Fruit fly (Drosophila melanogaster) whole organism, embryonic: Measurements from ENCODE around the gene CG10132.

Experiments used
- Atf6 ChIP-seq: fragments of 200-800 bp; sonication (Bioruptor generic); IDR thresholded peaks from 2 replicates; pipeline ENCODE4 v1.3.6; 2022; ENCODE audit warnings: missing biosample characterization, missing genetic modification characterization
- Awh ChIP-seq: fragments of 200-800 bp; sonication (Bioruptor generic); IDR thresholded peaks from 2 replicates; pipeline ENCODE4, ENCODE4 v1.3.6; 2022; ENCODE audit warnings: missing biosample characterization, missing genetic modification characterization
- Bgb ChIP-seq: fragments of 200-800 bp; sonication (Bioruptor generic); IDR thresholded peaks from 2 replicates; pipeline ENCODE4 v1.3.6; 2022; ENCODE audit warnings: missing biosample characterization, missing genetic modification characterization; ENCODE audit not compliant: partially characterized antibody
- CG10979 ChIP-seq: fragments of 200-800 bp; sonication (Bioruptor generic); optimal IDR thresholded peaks from 2 replicates; lab custom pipeline; 2018; ENCODE audit warnings: missing biosample characterization, mild to moderate bottlenecking, missing genetic modification characterization, moderate library complexity
- CG12299 ChIP-seq: fragments of 200-800 bp; sonication (Bioruptor generic); optimal IDR thresholded peaks from 2 replicates; lab custom pipeline; 2018; ENCODE audit warnings: missing biosample characterization, mild to moderate bottlenecking, missing genetic modification characterization
- CG15011 ChIP-seq: fragments of 200-800 bp; sonication (Bioruptor generic); optimal IDR thresholded peaks from 3 replicates; lab custom pipeline; 2018; ENCODE audit warnings: missing biosample characterization, mild to moderate bottlenecking, missing genetic modification characterization
- CG15601 ChIP-seq: fragments of 200-800 bp; sonication (Bioruptor generic); optimal IDR thresholded peaks from 3 replicates; lab custom pipeline; 2019; ENCODE audit warnings: missing biosample characterization, mild to moderate bottlenecking, missing genetic modification characterization, moderate library complexity
- CG17328 ChIP-seq: fragments of 200-800 bp; sonication (Bioruptor generic); IDR thresholded peaks from 2 replicates; pipeline ENCODE4 v1.3.6; 2022; ENCODE audit warnings: missing biosample characterization, missing genetic modification characterization
- CG17912 ChIP-seq: fragments of 200-800 bp; sonication (Bioruptor generic); optimal IDR thresholded peaks from 2 replicates; lab custom pipeline; 2018; ENCODE audit warnings: missing biosample characterization, mild to moderate bottlenecking, missing genetic modification characterization
- CG2116 ChIP-seq: fragments of 200-800 bp; sonication (Bioruptor generic); optimal IDR thresholded peaks from 3 replicates; lab custom pipeline; 2018; ENCODE audit warnings: missing biosample characterization, mild to moderate bottlenecking, missing genetic modification characterization
- CG30403 ChIP-seq: fragments of 200-800 bp; sonication (Bioruptor generic); optimal IDR thresholded peaks from 3 replicates; lab custom pipeline; 2016; ENCODE audit warnings: missing biosample characterization, missing genetic modification characterization
- CG34376 ChIP-seq: fragments of 200-800 bp; sonication (Bioruptor generic); optimal IDR thresholded peaks from 2 replicates; lab custom pipeline; 2018; ENCODE audit warnings: missing biosample characterization, mild to moderate bottlenecking, missing genetic modification characterization
- CG3995 ChIP-seq: fragments of 200-800 bp; sonication (Bioruptor generic); optimal IDR thresholded peaks from 3 replicates; lab custom pipeline; 2016; ENCODE audit warnings: missing biosample characterization, missing genetic modification characterization
- CG4328 ChIP-seq: fragments of 200-800 bp; sonication (Bioruptor generic); optimal IDR thresholded peaks from 3 replicates; lab custom pipeline; 2017; ENCODE audit warnings: missing biosample characterization, missing genetic modification reagents, missing genetic modification characterization
- CG6654 ChIP-seq: fragments of 200-800 bp; sonication (Bioruptor generic); optimal IDR thresholded peaks from 2 replicates; lab custom pipeline; 2017; ENCODE audit warnings: missing biosample characterization, mild to moderate bottlenecking, missing genetic modification characterization
- CG9932 ChIP-seq: fragments of 200-800 bp; sonication (Bioruptor generic); IDR thresholded peaks from 2 replicates; pipeline ENCODE4 v1.3.6; 2022; ENCODE audit warnings: missing biosample characterization, missing genetic modification characterization
- CHES-1-like ChIP-seq: fragments of 200-800 bp; sonication (Bioruptor generic); optimal IDR thresholded peaks from 2 replicates; lab custom pipeline; 2016; ENCODE audit warnings: missing biosample characterization, missing genetic modification characterization
- Dref ChIP-seq: fragments of 200-800 bp; sonication (Bioruptor generic); IDR thresholded peaks from 2 replicates; pipeline ENCODE4 v1.3.6; 2022; ENCODE audit warnings: missing biosample characterization, missing genetic modification characterization
- Fer3 ChIP-seq: fragments of 200-800 bp; sonication (Bioruptor generic); optimal IDR thresholded peaks from 2 replicates; lab custom pipeline; 2018; ENCODE audit warnings: missing biosample characterization, mild to moderate bottlenecking, missing genetic modification characterization, moderate library complexity
- Hey ChIP-seq: fragments of 200-800 bp; sonication (Bioruptor generic); optimal IDR thresholded peaks from 3 replicates; lab custom pipeline; 2018; ENCODE audit warnings: missing biosample characterization, mild to moderate bottlenecking, missing genetic modification characterization
- Hr51 ChIP-seq, 2 experiments: fragments of 200-800 bp; sonication (Bioruptor generic); optimal IDR thresholded peaks; 2 replicates in 1 of 2; 3 replicates in 1 of 2; lab custom pipeline; 2016 to 2018; ENCODE audit warnings: missing biosample characterization in 2 of 2, missing genetic modification characterization in 2 of 2, mild to moderate bottlenecking in 1 of 2, moderate library complexity in 1 of 2
- Jarid2 ChIP-seq: fragments of 200-800 bp; sonication (Bioruptor generic); optimal IDR thresholded peaks from 3 replicates; lab custom pipeline; 2017; ENCODE audit warnings: mild to moderate bottlenecking, missing biosample characterization, missing genetic modification reagents, missing genetic modification characterization
- Kr ChIP-seq: fragments of 200-800 bp; sonication (Bioruptor generic); optimal IDR thresholded peaks from 2 replicates; lab custom pipeline; 2017; ENCODE audit warnings: missing biosample characterization, mild to moderate bottlenecking, missing genetic modification characterization
- Meics ChIP-seq: fragments of 200-800 bp; sonication (Bioruptor generic); optimal IDR thresholded peaks from 2 replicates; lab custom pipeline; 2017; ENCODE audit warnings: missing biosample characterization, mild to moderate bottlenecking, missing genetic modification characterization
- Mes4 ChIP-seq: fragments of 200-800 bp; sonication (Bioruptor generic); optimal IDR thresholded peaks from 2 replicates; lab custom pipeline; 2016; ENCODE audit warnings: missing biosample characterization, missing genetic modification characterization
- al ChIP-seq: fragments of 200-800 bp; sonication (Bioruptor generic); IDR thresholded peaks from 2 replicates; pipeline ENCODE4 v1.3.6; 2022; ENCODE audit warnings: missing biosample characterization, missing genetic modification characterization
- cwo ChIP-seq: fragments of 200-800 bp; sonication (Bioruptor generic); optimal IDR thresholded peaks from 3 replicates; lab custom pipeline; 2017; ENCODE audit warnings: missing biosample characterization, missing genetic modification characterization, mild to moderate bottlenecking, moderate library complexity, missing genetic modification reagents
- dan ChIP-seq: fragments of 200-800 bp; sonication (Bioruptor generic); IDR thresholded peaks from 2 replicates; pipeline ENCODE4 v1.3.6; 2022; ENCODE audit warnings: missing biosample characterization, missing genetic modification characterization
- ewg ChIP-seq: fragments of 200-800 bp; sonication (Bioruptor generic); optimal IDR thresholded peaks from 3 replicates; lab custom pipeline; 2017; ENCODE audit warnings: mild to moderate bottlenecking, missing biosample characterization, missing genetic modification reagents, missing genetic modification characterization
- fd102C ChIP-seq: fragments of 200-800 bp; sonication (Bioruptor generic); optimal IDR thresholded peaks from 2 replicates; lab custom pipeline; 2018; ENCODE audit warnings: missing biosample characterization, mild to moderate bottlenecking, missing genetic modification characterization, moderate library complexity
- fru ChIP-seq: fragments of >200 bp; optimal IDR thresholded peaks from 2 replicates; lab custom pipeline; 2017
- gcm ChIP-seq: fragments of 200-800 bp; sonication (Bioruptor generic); optimal IDR thresholded peaks from 2 replicates; lab custom pipeline; 2019; ENCODE audit warnings: missing biosample characterization, mild to moderate bottlenecking, missing genetic modification characterization, moderate library complexity
- gt ChIP-seq: fragments of 200-800 bp; sonication (Bioruptor generic); IDR thresholded peaks from 2 replicates; pipeline ENCODE4 v1.3.6; 2022; ENCODE audit warnings: missing biosample characterization, missing genetic modification characterization
- kay ChIP-seq: fragments of 200-800 bp; sonication (Bioruptor generic); optimal IDR thresholded peaks from 2 replicates; lab custom pipeline; 2016; ENCODE audit warnings: missing biosample characterization, missing genetic modification characterization
- kni ChIP-seq: fragments of 200-800 bp; sonication (Bioruptor generic); optimal IDR thresholded peaks from 3 replicates; lab custom pipeline; 2017; ENCODE audit warnings: mild to moderate bottlenecking, missing biosample characterization, missing genetic modification reagents, missing genetic modification characterization
- lbe ChIP-seq: fragments of 200-800 bp; sonication (Bioruptor generic); optimal IDR thresholded peaks from 2 replicates; lab custom pipeline; 2016; ENCODE audit warnings: missing biosample characterization, mild to moderate bottlenecking, missing genetic modification characterization
- p53 ChIP-seq: fragments of 200-800 bp; sonication (Bioruptor generic); optimal IDR thresholded peaks from 2 replicates; lab custom pipeline; 2016; ENCODE audit warnings: missing biosample characterization, missing genetic modification characterization
- pb ChIP-seq: fragments of 200-800 bp; sonication (Bioruptor generic); optimal IDR thresholded peaks from 3 replicates; lab custom pipeline; 2016; ENCODE audit warnings: missing biosample characterization, missing genetic modification characterization
- pnt ChIP-seq: fragments of 200-800 bp; sonication (Bioruptor generic); optimal IDR thresholded peaks from 3 replicates; lab custom pipeline; 2016; ENCODE audit warnings: missing biosample characterization, missing genetic modification characterization
- sc ChIP-seq, 3 experiments: fragments of >200 bp in 2 of 3; fragments of 200-800 bp in 1 of 3; sonication (Bioruptor generic) in 1 of 3; optimal IDR thresholded peaks; 2 replicates in 2 of 3; 3 replicates in 1 of 3; lab custom pipeline; 2017; ENCODE audit warnings: mild to moderate bottlenecking in 1 of 3, missing biosample characterization in 1 of 3, missing genetic modification characterization in 1 of 3, missing genetic modification reagents in 1 of 3
- sima ChIP-seq: fragments of 200-800 bp; sonication (Bioruptor generic); optimal IDR thresholded peaks from 2 replicates; lab custom pipeline; 2016; ENCODE audit warnings: missing biosample characterization, missing genetic modification characterization
- so ChIP-seq: fragments of 200-800 bp; sonication (Bioruptor generic); IDR thresholded peaks from 3 replicates; pipeline ENCODE4 v1.3.6; 2022; ENCODE audit warnings: missing biosample characterization, missing genetic modification characterization
- stwl ChIP-seq: fragments of 200-800 bp; sonication (Bioruptor generic); optimal IDR thresholded peaks from 3 replicates; lab custom pipeline; 2018; ENCODE audit warnings: missing biosample characterization, mild to moderate bottlenecking, missing genetic modification characterization, moderate library complexity
- tap ChIP-seq: fragments of 200-800 bp; optimal IDR thresholded peaks from 3 replicates; lab custom pipeline; 2019; ENCODE audit warnings: missing biosample characterization, mild to moderate bottlenecking, missing genetic modification characterization, moderate library complexity
- tio ChIP-seq: fragments of 200-800 bp; sonication (Bioruptor generic); optimal IDR thresholded peaks from 2 replicates; lab custom pipeline; 2017; ENCODE audit warnings: missing biosample characterization, missing genetic modification characterization, inconsistent platforms
- toy ChIP-seq: fragments of 200-800 bp; sonication (Bioruptor generic); IDR thresholded peaks from 2 replicates; pipeline ENCODE4 v1.3.6; 2022; ENCODE audit warnings: missing biosample characterization, missing genetic modification characterization
- trem ChIP-seq: fragments of 200-800 bp; optimal IDR thresholded peaks from 3 replicates; lab custom pipeline; 2019; ENCODE audit warnings: missing biosample characterization, mild to moderate bottlenecking, missing genetic modification characterization, moderate library complexity
- zen ChIP-seq: fragments of 200-800 bp; sonication (Bioruptor generic); optimal IDR thresholded peaks from 3 replicates; lab custom pipeline; 2018; ENCODE audit warnings: missing biosample characterization, mild to moderate bottlenecking, missing genetic modification characterization, moderate library complexity
- zf30C ChIP-seq: fragments of 200-800 bp; sonication (Bioruptor generic); optimal IDR thresholded peaks from 3 replicates; lab custom pipeline; 2018; ENCODE audit warnings: missing biosample characterization, mild to moderate bottlenecking, missing genetic modification characterization
- zfh1 ChIP-seq: fragments of 200-800 bp; sonication (Bioruptor generic); IDR thresholded peaks from 3 replicates; pipeline ENCODE4 v1.3.6; 2022; ENCODE audit warnings: missing biosample characterization, missing genetic modification characterization

CG10132 gene

dm6 chr2L:19533247-19533646 is 14.6 kb downstream of the CG10132 start, which contains the start of gene CG33116 (continued):
- peak; percentile 38 for TF ChIP-seq CG4328 (GFP tag; lab: Kevin White, UChicago)
- no peak for TF ChIP-seq fru (lab: Kevin White, UChicago)
- TF ChIP-seq CG30403 (GFP tag; lab: Kevin White, UChicago), result peak; percentile 87
- TF ChIP-seq pb (GFP tag; lab: Kevin White, UChicago), result peak; percentile 75
- TF ChIP-seq so, result peak; percentile 71; the same call in 2 of the 3 replicates
- TF ChIP-seq lbe (GFP tag; lab: Kevin White, UChicago), result peak; percentile 86
- TF ChIP-seq zfh1 (GFP tag; lab: Robert Waterston, UW), result peak; percentile 85
- peak; percentile 71; the same call in 1 of the 2 replicates for TF ChIP-seq Awh
- peak; percentile 83 for TF ChIP-seq trem (tag; lab: Kevin White, UChicago)
- TF ChIP-seq Dref (GFP tag; lab: Robert Waterston, UW), result peak; percentile 35; the same call in 1 of the 2 replicates
- peak; percentile 82 for TF ChIP-seq Meics
- peak; percentile 60 for TF ChIP-seq Hey (tag; lab: Kevin White, UChicago)
- no peak for TF ChIP-seq zf30C (GFP tag; lab: Kevin White, UChicago)
- TF ChIP-seq pnt (GFP tag; lab: Kevin White, UChicago), result peak; percentile 63
- no peak for TF ChIP-seq Kr (GFP tag; lab: Kevin White, UChicago)
- TF ChIP-seq Mes4 (GFP tag; lab: Kevin White, UChicago), result peak; percentile 53
- peak; percentile 85 for TF ChIP-seq stwl
- TF ChIP-seq CG15601, result peak; percentile 79
- TF ChIP-seq Fer3 (tag; lab: Kevin White, UChicago), result peak; percentile 78
- peak; percentile 40 for TF ChIP-seq Jarid2 (GFP tag; lab: Kevin White, UChicago)
- TF ChIP-seq CG12299 (tag; lab: Kevin White, UChicago), result peak; percentile 45
- TF ChIP-seq CHES-1-like, result peak; percentile 81
- peak; percentile 83 for TF ChIP-seq Atf6 (GFP tag; lab: Robert Waterston, UW)
- peak; percentile 1 for TF ChIP-seq sima (GFP tag; lab: Kevin White, UChicago)
- peak; percentile 12 for TF ChIP-seq kni (GFP tag; lab: Kevin White, UChicago)
- TF ChIP-seq gt, result no peak
- peak; percentile 74 for TF ChIP-seq tap
- TF ChIP-seq sc (optimal IDR thresholded peaks at IDR 0.05; lab: Kevin White, UChicago), result no peak
- TF ChIP-seq sc (GFP tag; optimal IDR thresholded peaks at IDR 0.05; lab: Kevin White, UChicago), result peak; percentile 55
- peak; percentile 75 to 76 for TF ChIP-seq Hr51 (GFP tag; optimal IDR thresholded peaks at IDR 0.05; lab: Kevin White, UChicago)
- peak; percentile 24; the same call in 1 of the 2 replicates for TF ChIP-seq toy (GFP tag; lab: Robert Waterston, UW)
- TF ChIP-seq p53 (GFP tag; lab: Kevin White, UChicago), result peak; percentile 61
- peak; percentile 36 for TF ChIP-seq kay (GFP tag; lab: Kevin White, UChicago)
- peak; percentile 74 for TF ChIP-seq CG17328
- peak; percentile 58 for TF ChIP-seq cwo (GFP tag; lab: Kevin White, UChicago)
- peak; percentile 70 for TF ChIP-seq tio (GFP tag; lab: Kevin White, UChicago)
- TF ChIP-seq ewg (GFP tag; lab: Kevin White, UChicago), result peak; percentile 67
- TF ChIP-seq CG2116 (GFP tag; lab: Kevin White, UChicago), result peak; percentile 63
- TF ChIP-seq dan, result no peak
- TF ChIP-seq gcm (GFP tag; lab: Kevin White, UChicago), result peak; percentile 72
- TF ChIP-seq al (GFP tag; lab: Robert Waterston, UW), result peak; percentile 51
- peak; percentile 48 for TF ChIP-seq CG15011
- peak; percentile 27; the same call in 1 of the 2 replicates for TF ChIP-seq Bgb (GFP tag; lab: Robert Waterston, UW)
- TF ChIP-seq CG3995, result peak; percentile 51
- peak; percentile 56 for TF ChIP-seq CG17912 (GFP tag; lab: Kevin White, UChicago)
- no peak for TF ChIP-seq fd102C (GFP tag; lab: Kevin White, UChicago)
- TF ChIP-seq CG10979, result peak; percentile 84
- TF ChIP-seq CG9932 (GFP tag; lab: Robert Waterston, UW), result peak; percentile 85
- TF ChIP-seq CG34376 (GFP tag; lab: Kevin White, UChicago), result peak; percentile 61
- peak; percentile 50 for TF ChIP-seq CG6654 (GFP tag; lab: Kevin White, UChicago)
- TF ChIP-seq zen, result peak; percentile 64
